Worm (Caenorhabditis elegans) whole organism, late embryonic: Measurements from ENCODE around the gene add-2.
A peak's percentile ranks its signal among the peaks of the same experiment; 100 is the strongest.
"Not testable (repeated sequence)": the region's sequence is repeated elsewhere in the genome, so short reads cannot be mapped to it uniquely, and the experiment has no call there.

Experiments
- F13H6.1 ChIP-seq: sonication (generic microtip); optimal IDR thresholded peaks from 2 replicates; lab custom pipeline; 2016; ENCODE audit warnings: missing genetic modification characterization, missing compliant biosample characterization
- ceh-18 ChIP-seq: sonication (generic microtip); optimal IDR thresholded peaks from 2 replicates; lab custom pipeline; 2016; ENCODE audit warnings: missing genetic modification characterization, missing compliant biosample characterization
- ceh-19 ChIP-seq: fragments of 200-800 bp; sonication (Bioruptor generic); optimal IDR thresholded peaks from 2 replicates; lab custom pipeline; 2018; ENCODE audit warnings: mild to moderate bottlenecking, missing genetic modification characterization, missing compliant biosample characterization
- ceh-2 ChIP-seq: sonication (generic microtip); optimal IDR thresholded peaks from 2 replicates; lab custom pipeline; 2016; ENCODE audit warnings: missing genotype, missing genetic modification characterization, missing compliant biosample characterization
- ceh-30 ChIP-seq: fragments of 150-350 bp; optimal IDR thresholded peaks from 2 replicates; lab custom pipeline; 2014; ENCODE audit warnings: missing biosample characterization, missing genetic modification characterization
- ceh-31 ChIP-seq: sonication (generic microtip); optimal IDR thresholded peaks from 2 replicates; lab custom pipeline; 2016; ENCODE audit warnings: missing genetic modification characterization, missing compliant biosample characterization
- ceh-6 ChIP-seq: fragments of 200-800 bp; sonication (Bioruptor generic); optimal IDR thresholded peaks from 2 replicates; lab custom pipeline; 2018; ENCODE audit warnings: mild to moderate bottlenecking, missing genetic modification characterization, missing compliant biosample characterization
- dmd-4 ChIP-seq: sonication (generic microtip); optimal IDR thresholded peaks from 2 replicates; lab custom pipeline; 2016; ENCODE audit warnings: borderline replicate concordance, missing genetic modification characterization, missing compliant biosample characterization
- dve-1 ChIP-seq: sonication (generic microtip); optimal IDR thresholded peaks from 2 replicates; lab custom pipeline; 2017; ENCODE audit warnings: antibody characterized with exemption, mild to moderate bottlenecking, missing genetic modification characterization, missing compliant biosample characterization
- elt-2 ChIP-seq: sonication (generic microtip); optimal IDR thresholded peaks from 2 replicates; lab custom pipeline; 2016; ENCODE audit warnings: missing genetic modification reagents, missing genetic modification characterization, missing compliant biosample characterization
- ets-4 ChIP-seq: sonication (generic microtip); optimal IDR thresholded peaks from 2 replicates; lab custom pipeline; 2016; ENCODE audit warnings: missing genetic modification characterization, missing compliant biosample characterization
- fax-1 ChIP-seq: sonication (generic microtip); optimal IDR thresholded peaks from 2 replicates; lab custom pipeline; 2016; ENCODE audit warnings: missing genotype, missing genetic modification characterization, missing compliant biosample characterization
- fkh-10 ChIP-seq: fragments of 150-350 bp; optimal IDR thresholded peaks from 2 replicates; lab custom pipeline; 2014; ENCODE audit warnings: missing biosample characterization, missing genetic modification reagents, missing genetic modification characterization
- hlh-30 ChIP-seq: sonication (generic microtip); optimal IDR thresholded peaks from 2 replicates; lab custom pipeline; 2017; ENCODE audit warnings: antibody characterized with exemption, missing genetic modification characterization, missing compliant biosample characterization; ENCODE audit not compliant: insufficient read depth
- lin-11 ChIP-seq: fragments of 200-800 bp; sonication (Bioruptor generic); optimal IDR thresholded peaks from 2 replicates; lab custom pipeline; 2018; ENCODE audit warnings: mild to moderate bottlenecking, missing genetic modification characterization, missing compliant biosample characterization
- madf-2 ChIP-seq: sonication (generic microtip); optimal IDR thresholded peaks from 2 replicates; lab custom pipeline; 2017; ENCODE audit warnings: missing genetic modification characterization, missing compliant biosample characterization
- nhr-11 ChIP-seq: fragments of 150-350 bp; optimal IDR thresholded peaks from 2 replicates; lab custom pipeline; 2014; ENCODE audit warnings: missing biosample characterization, missing genetic modification characterization
- odd-2 ChIP-seq: sonication (generic microtip); optimal IDR thresholded peaks from 2 replicates; lab custom pipeline; 2017; ENCODE audit warnings: antibody characterized with exemption, mild to moderate bottlenecking, missing genetic modification characterization, missing compliant biosample characterization
- pag-3 ChIP-seq: sonication (generic microtip); optimal IDR thresholded peaks from 2 replicates; lab custom pipeline; 2016; ENCODE audit warnings: missing compliant biosample characterization, missing genetic modification characterization, borderline replicate concordance
- pat-9 ChIP-seq: fragments of 200-800 bp; sonication (Bioruptor generic); optimal IDR thresholded peaks from 2 replicates; lab custom pipeline; 2018; ENCODE audit warnings: mild to moderate bottlenecking, missing genetic modification characterization, moderate library complexity, missing compliant biosample characterization
- pha-2 ChIP-seq: sonication (generic microtip); optimal IDR thresholded peaks from 2 replicates; lab custom pipeline; 2017; ENCODE audit warnings: mild to moderate bottlenecking, missing genetic modification characterization, missing compliant biosample characterization
- pha-4 ChIP-seq: fragments of 150-350 bp; optimal IDR thresholded peaks from 2 replicates; lab custom pipeline; 2018; ENCODE audit warnings: missing biosample characterization, missing genetic modification reagents, missing genetic modification characterization
- sox-2 ChIP-seq: fragments of 200-800 bp; sonication (Bioruptor generic); IDR thresholded peaks from 2 replicates; pipeline ENCODE4 v1.3.6; 2022; ENCODE audit warnings: missing genetic modification reagents, missing genetic modification characterization, missing compliant biosample characterization
- sox-4 ChIP-seq: sonication (generic microtip); optimal IDR thresholded peaks from 2 replicates; lab custom pipeline; 2017; ENCODE audit warnings: mild to moderate bottlenecking, missing genetic modification characterization, inconsistent platforms, missing compliant biosample characterization
- syd-9 ChIP-seq: sonication (generic microtip); optimal IDR thresholded peaks from 2 replicates; lab custom pipeline; 2016; ENCODE audit warnings: mild to moderate bottlenecking, missing genetic modification characterization, moderate library complexity, missing compliant biosample characterization
- ttx-3 ChIP-seq: sonication (generic microtip); optimal IDR thresholded peaks from 2 replicates; lab custom pipeline; 2016; ENCODE audit warnings: missing genetic modification reagents, missing genetic modification characterization, missing compliant biosample characterization
- unc-3 ChIP-seq, 2 experiments: fragments of 200-800 bp in 1 of 2; sonication (Bioruptor generic) in 1 of 2; sonication (generic microtip) in 1 of 2; conservative IDR thresholded peaks in 1 of 2; optimal IDR thresholded peaks in 1 of 2; 2 replicates each; pipeline versions ENCODE4 v1.3.6 to Lab custom; 2016 to 2022; ENCODE audit warnings: missing compliant biosample characterization in 2 of 2, missing genetic modification characterization in 2 of 2, missing genetic modification reagents in 1 of 2
- unc-42 ChIP-seq: sonication (generic microtip); optimal IDR thresholded peaks from 2 replicates; lab custom pipeline; 2016; ENCODE audit warnings: missing genotype, missing genetic modification characterization, missing compliant biosample characterization
- zip-5 ChIP-seq: sonication (generic microtip); optimal IDR thresholded peaks from 2 replicates; lab custom pipeline; 2016; ENCODE audit warnings: missing genetic modification characterization, missing compliant biosample characterization

add-2 gene

DNA sequence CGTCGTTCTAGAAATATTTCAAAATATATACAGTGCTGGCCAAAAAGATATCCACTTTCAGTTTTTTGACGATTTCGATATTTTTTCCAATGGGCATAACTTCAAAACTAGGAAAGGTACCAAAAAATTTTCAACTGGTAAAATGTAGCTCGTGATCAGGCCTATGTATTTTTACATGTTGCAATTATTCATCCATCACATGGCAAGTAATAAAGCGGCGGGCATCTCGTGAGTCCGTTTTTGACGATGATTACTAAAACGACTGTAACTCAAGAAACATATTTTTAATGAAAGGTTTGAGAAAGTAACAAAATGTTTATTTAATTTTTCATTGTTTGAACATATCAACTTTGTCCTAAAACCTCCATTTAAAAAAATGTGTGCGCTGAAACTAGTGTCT is 6.8 kb upstream of the add-2 start, which contains the start of gene F10C2.3:
Gene F10C2.3 (plus strand): TSS at position 301 of the 400 bp plus-strand sequence.
- TF ChIP-seq pha-2 (tag; lab: Kevin White, UChicago); ceh-6 (GFP tag; lab: Kevin White, UChicago); ttx-3: not testable (repeated sequence)
- TF ChIP-seq, all 69 proteins: peak for 0; not testable (repeated sequence) for 69

ce11 chrV:12011686-12012085 is 1.5 kb downstream of the add-2 start:
- TF ChIP-seq fax-1 (tag; lab: Kevin White, UChicago), result no peak
- no peak for TF ChIP-seq hlh-30 (tag; lab: Kevin White, UChicago)
- no peak for TF ChIP-seq sox-4 (tag; lab: Kevin White, UChicago)
- TF ChIP-seq ceh-19 (GFP tag; lab: Kevin White, UChicago), result no peak
- TF ChIP-seq sox-2 (GFP tag; lab: Robert Waterston, UW), result no peak
- TF ChIP-seq ceh-18 (tag; lab: Kevin White, UChicago), result no peak
- no peak for TF ChIP-seq pat-9 (tag; lab: Kevin White, UChicago)
- TF ChIP-seq elt-2, result no peak
- TF ChIP-seq pag-3 (tag; lab: Kevin White, UChicago), result no peak
- TF ChIP-seq zip-5 (tag; lab: Kevin White, UChicago), result no peak
- no peak for TF ChIP-seq fkh-10 (GFP tag; lab: Kevin White, UChicago)
- TF ChIP-seq dve-1, result no peak
- TF ChIP-seq dmd-4 (tag; lab: Kevin White, UChicago), result no peak
- TF ChIP-seq pha-4, result no peak

DNA sequence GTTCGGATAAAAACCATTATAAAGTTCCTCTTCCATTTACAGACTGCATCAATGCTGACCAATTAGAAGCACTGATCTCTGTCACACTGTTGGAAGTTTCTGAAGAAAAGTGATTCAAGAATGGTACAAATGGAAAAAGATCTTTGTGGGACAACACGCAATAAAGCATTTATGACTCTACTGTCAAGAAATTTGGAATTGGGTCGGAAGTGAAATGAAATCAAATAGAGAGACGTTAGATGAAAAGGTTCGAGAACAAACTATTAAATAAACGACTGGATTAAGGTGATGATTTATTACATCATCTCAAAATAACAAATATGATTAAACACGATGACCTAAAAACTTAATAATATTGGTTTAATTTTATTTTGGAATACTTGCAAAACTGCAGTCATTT is 6.7 kb downstream of the add-2 start, which contains the start of gene F57F5.3:
Gene F57F5.3 (minus strand): TSS at position 101 of the 400 bp plus-strand sequence.
- no peak for TF ChIP-seq F13H6.1 (tag; lab: Kevin White, UChicago)
- no peak for TF ChIP-seq odd-2 (tag; lab: Kevin White, UChicago)
- no peak for TF ChIP-seq unc-42 (tag; lab: Kevin White, UChicago)

DNA sequence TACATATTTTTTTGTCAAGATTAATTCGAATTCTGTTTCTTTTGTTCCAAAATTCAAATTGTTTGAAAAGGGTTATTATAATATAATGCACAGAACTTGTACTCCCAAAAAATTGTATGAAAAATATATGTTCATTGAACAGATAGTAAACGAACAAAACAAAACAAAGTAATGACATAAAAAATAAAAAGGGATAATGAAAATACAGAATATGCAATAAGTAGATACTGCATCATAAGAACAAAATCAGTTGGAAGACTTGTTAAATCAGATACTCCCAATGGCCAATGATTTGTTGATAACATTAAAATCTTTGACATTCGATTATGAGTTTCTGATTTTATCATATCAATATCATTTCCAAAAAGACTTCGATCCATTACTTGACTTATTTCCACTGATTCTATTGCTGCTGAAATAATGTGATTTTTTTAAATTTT is 8.7 kb downstream of the add-2 start:
- no peak for TF ChIP-seq ets-4 (tag; lab: Kevin White, UChicago)
- no peak for TF ChIP-seq fkh-10 (GFP tag; lab: Kevin White, UChicago)
- no peak for TF ChIP-seq sox-2 (GFP tag; lab: Robert Waterston, UW)
- TF ChIP-seq ceh-31 (tag; lab: Kevin White, UChicago), result no peak
- no peak for TF ChIP-seq ceh-30 (tag; lab: Kevin White, UChicago)
- TF ChIP-seq ceh-19 (GFP tag; lab: Kevin White, UChicago), result no peak
- TF ChIP-seq ceh-2, result no peak
- TF ChIP-seq unc-42 (tag; lab: Kevin White, UChicago), result no peak
- no peak for TF ChIP-seq syd-9 (tag; lab: Kevin White, UChicago)
- TF ChIP-seq unc-3 (GFP tag; conservative IDR thresholded peaks at IDR 0.05; lab: Robert Waterston, UW), result no peak
- no peak for TF ChIP-seq unc-3 (tag; optimal IDR thresholded peaks at IDR 0.05; lab: Kevin White, UChicago)
- no peak for TF ChIP-seq nhr-11 (tag; lab: Kevin White, UChicago)

ce11 chrV:12002866-12003485 is 10.2 kb downstream of the add-2 start, which contains the start of gene cpr-9:
TSS of gene cpr-9 (plus strand) at chrV:12003053.
- no peak for TF ChIP-seq madf-2
- TF ChIP-seq lin-11, result no peak
- TF ChIP-seq elt-2, result peak; percentile 51
